Worm (Caenorhabditis elegans) whole organism, young adult: ENCODE measurements around the gene dct-16.

Experiments
- B0035.1 ChIP-seq: sonication (generic microtip); optimal IDR thresholded peaks from 2 replicates; lab custom pipeline; 2016; ENCODE audit warnings: missing genetic modification characterization, mild to moderate bottlenecking, missing compliant biosample characterization, missing genotype, missing genetic modification reagents
- B0336.3 ChIP-seq: fragments of 200-800 bp; sonication (Bioruptor generic); IDR thresholded peaks from 2 replicates; pipeline ENCODE4 v1.3.6; 2022; ENCODE audit warnings: missing genetic modification characterization, missing compliant biosample characterization
- F23B12.7 ChIP-seq: sonication (generic microtip); optimal IDR thresholded peaks from 2 replicates; lab custom pipeline; 2017; ENCODE audit warnings: missing genetic modification characterization, mild to moderate bottlenecking, missing compliant biosample characterization, antibody characterized with exemption, moderate library complexity; ENCODE audit not compliant: insufficient read depth
- F49E8.2 ChIP-seq: sonication (generic microtip); optimal IDR thresholded peaks from 3 replicates; lab custom pipeline; 2017; ENCODE audit warnings: missing genetic modification characterization, mild to moderate bottlenecking, missing compliant biosample characterization, antibody characterized with exemption, moderate library complexity; ENCODE audit not compliant: insufficient read depth
- dpl-1 ChIP-seq: fragments of 150-350 bp; optimal IDR thresholded peaks from 2 replicates; lab custom pipeline; 2014; ENCODE audit warnings: missing biosample characterization, missing genetic modification reagents, missing genetic modification characterization
- lsl-1 ChIP-seq: fragments of 200-800 bp; sonication (Bioruptor generic); optimal IDR thresholded peaks from 2 replicates; lab custom pipeline; 2018; ENCODE audit warnings: mild to moderate bottlenecking, missing genetic modification characterization, moderate library complexity, missing compliant biosample characterization
- madf-10 ChIP-seq: sonication (generic microtip); optimal IDR thresholded peaks from 2 replicates; lab custom pipeline; 2016; ENCODE audit warnings: mild to moderate bottlenecking, missing genetic modification characterization, missing compliant biosample characterization
- rec-8 ChIP-seq, 2 experiments: sonication (generic microtip); optimal IDR thresholded peaks; 2 replicates each; lab custom pipeline; 2016; ENCODE audit warnings: mild to moderate bottlenecking in 2 of 2, missing genetic modification characterization in 2 of 2, missing genetic modification reagents in 2 of 2, missing genotype in 2 of 2, missing biosample characterization in 1 of 2, missing compliant biosample characterization in 1 of 2, moderate library complexity in 1 of 2
- snpc-1.3 ChIP-seq: sonication (generic microtip); optimal IDR thresholded peaks from 2 replicates; lab custom pipeline; 2017; ENCODE audit warnings: missing genetic modification characterization, mild to moderate bottlenecking, missing compliant biosample characterization, antibody characterized with exemption, moderate library complexity, missing genotype, missing genetic modification reagents; ENCODE audit not compliant: insufficient read depth
- snpc-4 ChIP-seq, 5 experiments: fragments of 150-350 bp in 1 of 5; sonication (generic microtip) in 4 of 5; optimal IDR thresholded peaks; 2 replicates each; lab custom pipeline; 2014 to 2018; ENCODE audit warnings: missing genetic modification characterization in 5 of 5, missing biosample characterization in 3 of 5, antibody characterized with exemption in 2 of 5, mild to moderate bottlenecking in 2 of 5, missing compliant biosample characterization in 2 of 5, missing genotype in 2 of 5, moderate library complexity in 2 of 5, missing genetic modification reagents in 1 of 5
- unc-62 ChIP-seq: fragments of 150-350 bp; optimal IDR thresholded peaks from 2 replicates; lab custom pipeline; 2014; ENCODE audit warnings: missing biosample characterization, missing genetic modification reagents, missing genetic modification characterization
- zim-3 ChIP-seq: sonication (generic microtip); optimal IDR thresholded peaks from 2 replicates; lab custom pipeline; 2017; ENCODE audit warnings: mild to moderate bottlenecking, missing genetic modification characterization, moderate library complexity, missing compliant biosample characterization

DNA sequence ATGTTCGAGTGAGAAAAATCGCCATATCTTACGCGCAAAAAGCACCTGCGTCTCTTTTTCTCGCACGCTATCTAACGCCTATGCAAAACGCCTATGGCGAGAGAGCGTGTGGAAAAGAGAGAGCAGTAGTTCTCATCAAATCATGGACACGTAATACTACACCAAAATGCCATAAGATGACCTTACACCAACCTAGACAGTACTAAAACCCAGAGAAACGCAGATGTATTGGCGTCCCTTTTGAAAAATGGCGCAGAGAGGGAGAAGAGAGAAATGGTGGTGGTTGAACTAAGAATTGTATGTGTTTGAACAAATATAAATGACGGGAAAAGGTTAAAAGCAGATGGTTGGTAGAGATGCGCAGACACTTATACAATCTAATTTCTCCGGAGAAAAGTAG, 40.2 kb upstream of the dct-16 start, which contains the start of gene Y38H6C.16:
- no peak for TF ChIP-seq madf-10
- no peak for TF ChIP-seq snpc-1.3 (tag; lab: Kevin White, UChicago)
- no peak for TF ChIP-seq F49E8.2 (tag; lab: Kevin White, UChicago)
- TF ChIP-seq lsl-1 (GFP tag; lab: Kevin White, UChicago) = no peak
- no peak for TF ChIP-seq zim-3 (tag; lab: Kevin White, UChicago)
- no peak for TF ChIP-seq unc-62 (GFP tag; lab: Kevin White, UChicago)
- TF ChIP-seq dpl-1 = no peak
- TF ChIP-seq B0035.1 = no peak
- no peak for TF ChIP-seq B0336.3 (GFP tag; lab: Robert Waterston, UW)
- TF ChIP-seq rec-8 (tag; optimal IDR thresholded peaks at IDR 0.05; lab: Kevin White, UChicago) = no peak
- no peak for TF ChIP-seq F23B12.7 (tag; lab: Kevin White, UChicago)
- no peak for TF ChIP-seq snpc-4 (GFP tag; optimal IDR thresholded peaks at IDR 0.05; lab: Kevin White, UChicago)
- TF ChIP-seq snpc-4 (tag; optimal IDR thresholded peaks at IDR 0.05; lab: Kevin White, UChicago) = no peak
